Fruit fly (Drosophila melanogaster) whole organism, embryonic: Measurements from ENCODE around the gene Gprk2.

Source experiments
- Antp ChIP-seq: fragments of 200-800 bp; sonication (Bioruptor generic); optimal IDR thresholded peaks from 3 replicates; lab custom pipeline; 2016; ENCODE audit warnings: missing biosample characterization, missing genetic modification characterization
- CG10431 ChIP-seq: fragments of 200-800 bp; sonication (Bioruptor generic); optimal IDR thresholded peaks from 3 replicates; lab custom pipeline; 2018; ENCODE audit warnings: missing biosample characterization, mild to moderate bottlenecking, missing genetic modification characterization
- CG10654 ChIP-seq: fragments of 200-800 bp; sonication (Bioruptor generic); optimal IDR thresholded peaks from 2 replicates; lab custom pipeline; 2016; ENCODE audit warnings: missing biosample characterization, missing genetic modification characterization
- CG12299 ChIP-seq: fragments of 200-800 bp; sonication (Bioruptor generic); optimal IDR thresholded peaks from 2 replicates; lab custom pipeline; 2018; ENCODE audit warnings: missing biosample characterization, mild to moderate bottlenecking, missing genetic modification characterization
- CG14441 ChIP-seq: fragments of 200-800 bp; sonication (Bioruptor generic); IDR thresholded peaks from 2 replicates; pipeline ENCODE4 v1.3.6; 2022; ENCODE audit warnings: missing biosample characterization, missing genetic modification characterization
- CG1647 ChIP-seq: fragments of 200-800 bp; sonication (Bioruptor generic); optimal IDR thresholded peaks from 3 replicates; lab custom pipeline; 2016; ENCODE audit warnings: missing biosample characterization, missing genetic modification characterization
- CG17912 ChIP-seq: fragments of 200-800 bp; sonication (Bioruptor generic); optimal IDR thresholded peaks from 2 replicates; lab custom pipeline; 2018; ENCODE audit warnings: missing biosample characterization, mild to moderate bottlenecking, missing genetic modification characterization
- CG1832 ChIP-seq: fragments of 200-800 bp; sonication (Bioruptor generic); optimal IDR thresholded peaks from 2 replicates; lab custom pipeline; 2017; ENCODE audit warnings: missing biosample characterization, mild to moderate bottlenecking, missing genetic modification characterization, inconsistent platforms
- CG18476 ChIP-seq: fragments of 200-800 bp; sonication (Bioruptor generic); optimal IDR thresholded peaks from 2 replicates; lab custom pipeline; 2016; ENCODE audit warnings: missing biosample characterization, mild to moderate bottlenecking, missing genetic modification characterization
- CG31365 ChIP-seq: fragments of 200-800 bp; sonication (Bioruptor generic); optimal IDR thresholded peaks from 2 replicates; lab custom pipeline; 2018; ENCODE audit warnings: missing biosample characterization, mild to moderate bottlenecking, missing genetic modification characterization
- CG33213 ChIP-seq: fragments of 200-800 bp; sonication (Bioruptor generic); optimal IDR thresholded peaks from 3 replicates; lab custom pipeline; 2016; ENCODE audit warnings: missing biosample characterization, missing genetic modification characterization
- CG3995 ChIP-seq: fragments of 200-800 bp; sonication (Bioruptor generic); optimal IDR thresholded peaks from 3 replicates; lab custom pipeline; 2016; ENCODE audit warnings: missing biosample characterization, missing genetic modification characterization
- CG43689 ChIP-seq: fragments of 200-800 bp; sonication (Bioruptor generic); IDR thresholded peaks from 2 replicates; pipeline ENCODE4 v1.3.6; 2022; ENCODE audit warnings: missing biosample characterization, missing genetic modification characterization
- CG4730 ChIP-seq: fragments of 200-800 bp; sonication (Bioruptor generic); IDR thresholded peaks from 2 replicates; pipeline ENCODE4 v1.3.6; 2022; ENCODE audit warnings: missing biosample characterization, missing genetic modification characterization
- CG4820 ChIP-seq: fragments of 200-800 bp; sonication (Bioruptor generic); optimal IDR thresholded peaks from 3 replicates; lab custom pipeline; 2016; ENCODE audit warnings: missing biosample characterization, missing genetic modification characterization
- CG8944 ChIP-seq: fragments of 200-800 bp; sonication (Bioruptor generic); optimal IDR thresholded peaks from 3 replicates; lab custom pipeline; 2016; ENCODE audit warnings: missing biosample characterization, missing genetic modification characterization
- D19B ChIP-seq: fragments of 200-800 bp; sonication (Bioruptor generic); optimal IDR thresholded peaks from 2 replicates; lab custom pipeline; 2017; ENCODE audit warnings: missing biosample characterization, mild to moderate bottlenecking, missing genetic modification characterization
- Dip3 ChIP-seq: fragments of 200-800 bp; sonication (Bioruptor generic); optimal IDR thresholded peaks from 3 replicates; lab custom pipeline; 2016; ENCODE audit warnings: missing biosample characterization, missing genetic modification characterization
- Hey ChIP-seq: fragments of 200-800 bp; sonication (Bioruptor generic); optimal IDR thresholded peaks from 3 replicates; lab custom pipeline; 2018; ENCODE audit warnings: missing biosample characterization, mild to moderate bottlenecking, missing genetic modification characterization
- Hr51 ChIP-seq, 2 experiments: fragments of 200-800 bp; sonication (Bioruptor generic); optimal IDR thresholded peaks; 2 replicates in 1 of 2; 3 replicates in 1 of 2; lab custom pipeline; 2016 to 2018; ENCODE audit warnings: missing biosample characterization in 2 of 2, missing genetic modification characterization in 2 of 2, mild to moderate bottlenecking in 1 of 2, moderate library complexity in 1 of 2
- Jarid2 ChIP-seq: fragments of 200-800 bp; sonication (Bioruptor generic); optimal IDR thresholded peaks from 3 replicates; lab custom pipeline; 2017; ENCODE audit warnings: mild to moderate bottlenecking, missing biosample characterization, missing genetic modification reagents, missing genetic modification characterization
- Kr ChIP-seq: fragments of 200-800 bp; sonication (Bioruptor generic); optimal IDR thresholded peaks from 2 replicates; lab custom pipeline; 2017; ENCODE audit warnings: missing biosample characterization, mild to moderate bottlenecking, missing genetic modification characterization
- Mrtf ChIP-seq: fragments of 200-800 bp; sonication (Bioruptor generic); IDR thresholded peaks from 3 replicates; pipeline ENCODE4 v1.3.6; 2022; ENCODE audit warnings: missing biosample characterization, missing genetic modification characterization
- Nf-YA ChIP-seq: fragments of 200-800 bp; sonication (Bioruptor generic); IDR thresholded peaks from 2 replicates; pipeline ENCODE4 v1.3.6; 2022; ENCODE audit warnings: missing biosample characterization, missing genetic modification characterization
- Scr ChIP-seq: fragments of 200-800 bp; sonication (Bioruptor generic); IDR thresholded peaks from 2 replicates; pipeline ENCODE4 v1.3.6; 2022; ENCODE audit warnings: missing biosample characterization, missing genetic modification characterization; ENCODE audit not compliant: partially characterized antibody
- Six4 ChIP-seq: fragments of 200-800 bp; sonication (Bioruptor generic); optimal IDR thresholded peaks from 2 replicates; lab custom pipeline; 2016; ENCODE audit warnings: missing biosample characterization, missing genetic modification characterization
- Spps ChIP-seq: fragments of 200-800 bp; sonication (Bioruptor generic); optimal IDR thresholded peaks from 2 replicates; lab custom pipeline; 2018; ENCODE audit warnings: missing biosample characterization, mild to moderate bottlenecking, missing genetic modification characterization
- Stat92E ChIP-seq, 3 experiments: fragments of >200 bp in 2 of 3; fragments of 200-800 bp in 1 of 3; sonication (Bioruptor generic) in 1 of 3; optimal IDR thresholded peaks; 2 replicates each; lab custom pipeline; 2017 to 2019; ENCODE audit warnings: missing biosample characterization in 3 of 3, missing genetic modification characterization in 3 of 3, mild to moderate bottlenecking in 1 of 3, moderate library complexity in 1 of 3
- Xbp1 ChIP-seq: fragments of 200-800 bp; sonication (Bioruptor generic); optimal IDR thresholded peaks from 3 replicates; lab custom pipeline; 2016; ENCODE audit warnings: missing biosample characterization, mild to moderate bottlenecking, missing genetic modification characterization
- ara ChIP-seq: fragments of 200-800 bp; sonication (Bioruptor generic); IDR thresholded peaks from 2 replicates; pipeline ENCODE4 v1.3.6; 2022; ENCODE audit warnings: missing biosample characterization, missing genetic modification characterization
- ash1 ChIP-seq: fragments of 200-800 bp; sonication (Bioruptor generic); optimal IDR thresholded peaks from 2 replicates; lab custom pipeline; 2018; ENCODE audit warnings: missing biosample characterization, mild to moderate bottlenecking, missing genetic modification characterization
- cwo ChIP-seq: fragments of 200-800 bp; sonication (Bioruptor generic); optimal IDR thresholded peaks from 3 replicates; lab custom pipeline; 2017; ENCODE audit warnings: missing biosample characterization, missing genetic modification characterization, mild to moderate bottlenecking, moderate library complexity, missing genetic modification reagents
- da ChIP-seq: fragments of 200-800 bp; sonication (Bioruptor generic); optimal IDR thresholded peaks from 2 replicates; lab custom pipeline; 2016; ENCODE audit warnings: missing biosample characterization, missing genetic modification characterization
- fd102C ChIP-seq: fragments of 200-800 bp; sonication (Bioruptor generic); optimal IDR thresholded peaks from 2 replicates; lab custom pipeline; 2018; ENCODE audit warnings: missing biosample characterization, mild to moderate bottlenecking, missing genetic modification characterization, moderate library complexity
- fd96Cb ChIP-seq: fragments of 200-800 bp; sonication (Bioruptor generic); optimal IDR thresholded peaks from 2 replicates; lab custom pipeline; 2018; ENCODE audit warnings: missing biosample characterization, mild to moderate bottlenecking, missing genetic modification characterization, moderate library complexity
- gt ChIP-seq: fragments of 200-800 bp; sonication (Bioruptor generic); IDR thresholded peaks from 2 replicates; pipeline ENCODE4 v1.3.6; 2022; ENCODE audit warnings: missing biosample characterization, missing genetic modification characterization
- ham ChIP-seq: fragments of 200-800 bp; sonication (Bioruptor generic); IDR thresholded peaks from 2 replicates; pipeline ENCODE4 v1.3.6; 2022; ENCODE audit warnings: missing biosample characterization, missing genetic modification characterization
- hkb ChIP-seq, 2 experiments: fragments of 200-800 bp in 1 of 2; fragments of >200 bp in 1 of 2; sonication (Bioruptor generic) in 1 of 2; IDR thresholded peaks in 1 of 2; optimal IDR thresholded peaks in 1 of 2; 2 replicates each; pipeline versions ENCODE4 v1.3.6 to Lab custom; 2017 to 2022; ENCODE audit warnings: missing biosample characterization in 1 of 2, missing genetic modification characterization in 1 of 2
- insv ChIP-seq, 2 experiments: fragments of 200-800 bp; sonication (Bioruptor generic); optimal IDR thresholded peaks; 3 replicates each; lab custom pipeline; 2016 to 2018; ENCODE audit warnings: missing biosample characterization in 2 of 2, missing genetic modification characterization in 2 of 2
- inv ChIP-seq: fragments of 200-800 bp; sonication (Bioruptor generic); IDR thresholded peaks from 2 replicates; pipeline ENCODE4 v1.3.6; 2022; ENCODE audit warnings: missing biosample characterization, missing genetic modification characterization; ENCODE audit not compliant: partially characterized antibody
- lov ChIP-seq, 2 experiments: fragments of 200-800 bp in 1 of 2; fragments of >200 bp in 1 of 2; sonication (Bioruptor generic) in 1 of 2; IDR thresholded peaks in 1 of 2; optimal IDR thresholded peaks in 1 of 2; 2 replicates in 1 of 2; 3 replicates in 1 of 2; pipeline versions ENCODE4 v1.3.6 to Lab custom; 2017 to 2022; ENCODE audit warnings: missing biosample characterization in 1 of 2, missing genetic modification characterization in 1 of 2
- ranshi ChIP-seq: fragments of 200-800 bp; sonication (Bioruptor generic); IDR thresholded peaks from 2 replicates; pipeline ENCODE4 v1.3.6; 2022; ENCODE audit warnings: missing biosample characterization, missing genetic modification characterization
- sob ChIP-seq: fragments of 200-800 bp; sonication (Bioruptor generic); IDR thresholded peaks from 2 replicates; pipeline ENCODE4 v1.3.6; 2022; ENCODE audit warnings: missing biosample characterization, missing genetic modification characterization
- tin ChIP-seq: fragments of 200-800 bp; sonication (Bioruptor generic); optimal IDR thresholded peaks from 3 replicates; lab custom pipeline; 2016; ENCODE audit warnings: missing biosample characterization, missing genetic modification characterization
- tx ChIP-seq: fragments of 200-800 bp; sonication (Bioruptor generic); optimal IDR thresholded peaks from 2 replicates; lab custom pipeline; 2016; ENCODE audit warnings: missing biosample characterization, missing genetic modification characterization
- usp ChIP-seq: fragments of >200 bp; optimal IDR thresholded peaks from 2 replicates; lab custom pipeline; 2017; ENCODE audit warnings: missing biosample characterization, missing genetic modification characterization
- vfl ChIP-seq: fragments of 200-800 bp; sonication (Bioruptor generic); optimal IDR thresholded peaks from 2 replicates; lab custom pipeline; 2016; ENCODE audit warnings: missing biosample characterization, missing genetic modification characterization
- wdn ChIP-seq: fragments of 200-800 bp; sonication (Bioruptor generic); IDR thresholded peaks from 2 replicates; pipeline ENCODE4 v1.3.6; 2022; ENCODE audit warnings: missing biosample characterization, missing genetic modification characterization
- zfh2 ChIP-seq: fragments of 200-800 bp; sonication (Bioruptor generic); optimal IDR thresholded peaks from 2 replicates; lab custom pipeline; 2016; ENCODE audit warnings: missing biosample characterization, missing genetic modification characterization

Gene Gprk2

dm6 chr3R:31381216-31381688 lies 23.8 kb upstream of the Gprk2 start (continued):
- TF ChIP-seq fd102C (GFP tag; lab: Kevin White, UChicago) (no peak), CG31365 (tag; lab: Kevin White, UChicago) (no peak), CG10431 (GFP tag; lab: Kevin White, UChicago) (no peak), Six4 (GFP tag; lab: Kevin White, UChicago) (no peak), CG4730 (GFP tag; lab: Robert Waterston, UW) (0 out of 2 replicates have a peak, but pooled peaks have one; percentile 8), ranshi (GFP tag; lab: Robert Waterston, UW) (peak; percentile 62), CG33213 (GFP tag; lab: Kevin White, UChicago) (no peak), Hey (tag; lab: Kevin White, UChicago) (no peak), wdn (peak; percentile 50; the same call in 1 of the 2 replicates), tx (GFP tag; lab: Kevin White, UChicago) (peak; percentile 50), gt (GFP tag; lab: Robert Waterston, UW) (no peak), Kr (GFP tag; lab: Kevin White, UChicago) (no peak), ara (GFP tag; lab: Robert Waterston, UW) (0 out of 2 replicates have a peak, but pooled peaks have one; percentile 34), CG12299 (tag; lab: Kevin White, UChicago) (peak; percentile 31), D19B (peak; percentile 14), Antp (GFP tag; lab: Kevin White, UChicago) (peak; percentile 34), tin (GFP tag; lab: Kevin White, UChicago) (no peak), fd96Cb (tag; lab: Kevin White, UChicago) (no peak), CG10654 (no peak), Xbp1 (GFP tag; lab: Kevin White, UChicago) (peak; percentile 50), Spps (no peak), CG1832 (no peak), hkb (optimal IDR thresholded peaks at IDR 0.05; lab: Kevin White, UChicago) (no peak), hkb (GFP tag; IDR thresholded peaks at IDR 0.05; lab: Robert Waterston, UW) (peak; percentile 47; the same call in 1 of the 2 replicates), Scr (peak; percentile 18; the same call in 1 of the 2 replicates), CG43689 (GFP tag; lab: Robert Waterston, UW) (no peak), CG8944 (GFP tag; lab: Kevin White, UChicago) (no peak), CG3995 (GFP tag; lab: Kevin White, UChicago) (no peak), Mrtf (GFP tag; lab: Robert Waterston, UW) (no peak), ham (GFP tag; lab: Robert Waterston, UW) (no peak), zfh2 (peak; percentile 60), inv (GFP tag; lab: Robert Waterston, UW) (peak; percentile 37; the same call in 1 of the 2 replicates), CG4820 (GFP tag; lab: Kevin White, UChicago) (no peak), CG18476 (peak; percentile 2), insv (GFP tag; optimal IDR thresholded peaks at IDR 0.05; lab: Kevin White, UChicago) (peak in 1 of 2 experiments; percentile 8), CG17912 (GFP tag; lab: Kevin White, UChicago) (no peak), Dip3 (GFP tag; lab: Kevin White, UChicago) (peak; percentile 69), lov (optimal IDR thresholded peaks at IDR 0.05; lab: Kevin White, UChicago) (no peak), lov (GFP tag; IDR thresholded peaks at IDR 0.05; lab: Robert Waterston, UW) (no peak), Hr51 (GFP tag; optimal IDR thresholded peaks at IDR 0.05; lab: Kevin White, UChicago) (peak; percentile 51 to 73), ash1 (GFP tag; lab: Kevin White, UChicago) (no peak), CG14441 (GFP tag; lab: Robert Waterston, UW) (peak; percentile 57; the same call in 1 of the 2 replicates), Nf-YA (GFP tag; lab: Robert Waterston, UW) (no peak), cwo (GFP tag; lab: Kevin White, UChicago) (peak; percentile 41), CG1647 (no peak), Stat92E (GFP tag; optimal IDR thresholded peaks at IDR 0.05; lab: Kevin White, UChicago) (no peak), da (GFP tag; lab: Kevin White, UChicago) (no peak), sob (GFP tag; lab: Robert Waterston, UW) (peak; percentile 53; the same call in 1 of the 2 replicates), usp (GFP tag; lab: Kevin White, UChicago) (no peak), Jarid2 (GFP tag; lab: Kevin White, UChicago) (no peak), vfl (no peak)
